Worm (Caenorhabditis elegans): ENCODE data around the gene R08E5.4.

Gene R08E5.4

ce11 chrV:3801787-3802417 lies 33.5 kb downstream of the R08E5.4 start:
- no peak for TF ChIP-seq ama-1 (optimal IDR thresholded peaks at IDR 0.05)
- TF ChIP-seq scrt-1 (GFP tag; IDR thresholded peaks at IDR 0.05), result no peak
- no peak for TF ChIP-seq tbx-11 (GFP tag; IDR thresholded peaks at IDR 0.05)

- TF ChIP-seq B0310.2 (tag; optimal IDR thresholded peaks at IDR 0.05), result no peak
- TF ChIP-seq ceh-36 (tag; optimal IDR thresholded peaks at IDR 0.05), result no peak
- no peak for TF ChIP-seq sea-1 (GFP tag; conservative IDR thresholded peaks at IDR 0.05)
- TF ChIP-seq flt-1 (GFP tag; IDR thresholded peaks at IDR 0.05), result no peak
- no peak for TF ChIP-seq ceh-13 (GFP tag; optimal IDR thresholded peaks at IDR 0.05)
- no peak for TF ChIP-seq tra-4 (tag; optimal IDR thresholded peaks at IDR 0.05)
- TF ChIP-seq ets-7 (tag; optimal IDR thresholded peaks at IDR 0.05), result no peak
- no peak for TF ChIP-seq pes-1 (GFP tag; IDR thresholded peaks at IDR 0.05)
- no peak for TF ChIP-seq hmg-4 (GFP tag; optimal IDR thresholded peaks at IDR 0.05)
- TF ChIP-seq hmbx-1 (tag; optimal IDR thresholded peaks at IDR 0.05), result no peak
- no peak for TF ChIP-seq hnd-1 (tag; optimal IDR thresholded peaks at IDR 0.05)
- TF ChIP-seq tbx-11 (GFP tag; IDR thresholded peaks at IDR 0.05), result no peak
- TF ChIP-seq aly-1 (tag; optimal IDR thresholded peaks at IDR 0.05), result no peak
- TF ChIP-seq ama-1 (optimal IDR thresholded peaks at IDR 0.05), result no peak
- no peak for TF ChIP-seq scrt-1 (GFP tag; IDR thresholded peaks at IDR 0.05)
- TF ChIP-seq tbx-37 (GFP tag; conservative IDR thresholded peaks at IDR 0.05), result no peak
These were observed 35.0 kb downstream of the R08E5.4 start, which contains the start of gene cyp-33C8 for ce11 chrV:3803343-3803742. TSS of gene cyp-33C8 (minus strand) at chrV:3803542.

ce11 chrV:3805499-3805898 lies 37.1 kb downstream of the R08E5.4 start, which contains the start of gene R08F11.4:
TSS of gene R08F11.4 (minus strand) at chrV:3805527.
- TF ChIP-seq hmbx-1 (tag; optimal IDR thresholded peaks at IDR 0.05), result no peak
- no peak for TF ChIP-seq ceh-36 (tag; optimal IDR thresholded peaks at IDR 0.05)
- TF ChIP-seq hnd-1 (tag; optimal IDR thresholded peaks at IDR 0.05), result no peak
- TF ChIP-seq sea-1 (GFP tag; conservative IDR thresholded peaks at IDR 0.05), result no peak

- no peak for TF ChIP-seq sea-1 (GFP tag; conservative IDR thresholded peaks at IDR 0.05)
- TF ChIP-seq hmbx-1 (tag; optimal IDR thresholded peaks at IDR 0.05), result no peak
- TF ChIP-seq tbx-37 (GFP tag; conservative IDR thresholded peaks at IDR 0.05), result no peak
- no peak for TF ChIP-seq ceh-36 (tag; optimal IDR thresholded peaks at IDR 0.05)
- TF ChIP-seq ets-7 (tag; optimal IDR thresholded peaks at IDR 0.05), result no peak
- no peak for TF ChIP-seq ama-1 (optimal IDR thresholded peaks at IDR 0.05)
- no peak for TF ChIP-seq hnd-1 (tag; optimal IDR thresholded peaks at IDR 0.05)
- TF ChIP-seq B0310.2 (tag; optimal IDR thresholded peaks at IDR 0.05), result no peak
- no peak for TF ChIP-seq flt-1 (GFP tag; IDR thresholded peaks at IDR 0.05)
- TF ChIP-seq aly-1 (tag; optimal IDR thresholded peaks at IDR 0.05), result no peak
These were observed 37.6 kb downstream of the R08E5.4 start, which contains the start of gene srw-7 for ce11 chrV:3805961-3806360. TSS of gene srw-7 (plus strand) at chrV:3806261.

ce11 chrV:3807846-3808245 lies 39.5 kb downstream of the R08E5.4 start:
- no peak for TF ChIP-seq tra-4 (tag; optimal IDR thresholded peaks at IDR 0.05)
- TF ChIP-seq ceh-36 (tag; optimal IDR thresholded peaks at IDR 0.05), result no peak
- TF ChIP-seq scrt-1 (GFP tag; IDR thresholded peaks at IDR 0.05), result no peak
- TF ChIP-seq F13C5.2 (tag; optimal IDR thresholded peaks at IDR 0.05), result no peak
- no peak for TF ChIP-seq hmg-4 (GFP tag; optimal IDR thresholded peaks at IDR 0.05)
- no peak for TF ChIP-seq sea-1 (GFP tag; conservative IDR thresholded peaks at IDR 0.05)
- no peak for TF ChIP-seq ama-1 (optimal IDR thresholded peaks at IDR 0.05)
- no peak for TF ChIP-seq tbx-37 (GFP tag; conservative IDR thresholded peaks at IDR 0.05)
- no peak for TF ChIP-seq hmbx-1 (tag; optimal IDR thresholded peaks at IDR 0.05)
- TF ChIP-seq ceh-13 (GFP tag; optimal IDR thresholded peaks at IDR 0.05), result no peak
- TF ChIP-seq aly-1 (tag; optimal IDR thresholded peaks at IDR 0.05), result no peak
- no peak for TF ChIP-seq ets-7 (tag; optimal IDR thresholded peaks at IDR 0.05)
- TF ChIP-seq B0310.2 (tag; optimal IDR thresholded peaks at IDR 0.05), result no peak
- no peak for TF ChIP-seq hnd-1 (tag; optimal IDR thresholded peaks at IDR 0.05)
- no peak for TF ChIP-seq pes-1 (GFP tag; IDR thresholded peaks at IDR 0.05)
- TF ChIP-seq flt-1 (GFP tag; IDR thresholded peaks at IDR 0.05), result no peak
- TF ChIP-seq tbx-11 (GFP tag; IDR thresholded peaks at IDR 0.05), result no peak

ce11 chrV:3808336-3808735 lies 40.0 kb downstream of the R08E5.4 start, which contains the start of gene srw-6:
TSS of gene srw-6 (plus strand) at chrV:3808636.
- TF ChIP-seq hmbx-1 (tag; optimal IDR thresholded peaks at IDR 0.05), result no peak
- no peak for TF ChIP-seq sea-1 (GFP tag; conservative IDR thresholded peaks at IDR 0.05)
- no peak for TF ChIP-seq tbx-37 (GFP tag; conservative IDR thresholded peaks at IDR 0.05)
- no peak for TF ChIP-seq F13C5.2 (tag; optimal IDR thresholded peaks at IDR 0.05)
- TF ChIP-seq B0310.2 (tag; optimal IDR thresholded peaks at IDR 0.05), result no peak
- no peak for TF ChIP-seq aly-1 (tag; optimal IDR thresholded peaks at IDR 0.05)
- TF ChIP-seq tbx-11 (GFP tag; IDR thresholded peaks at IDR 0.05), result no peak
- no peak for TF ChIP-seq ceh-36 (tag; optimal IDR thresholded peaks at IDR 0.05)
- no peak for TF ChIP-seq ceh-13 (GFP tag; optimal IDR thresholded peaks at IDR 0.05)
- no peak for TF ChIP-seq scrt-1 (GFP tag; IDR thresholded peaks at IDR 0.05)
- no peak for TF ChIP-seq flt-1 (GFP tag; IDR thresholded peaks at IDR 0.05)
- no peak for TF ChIP-seq ets-7 (tag; optimal IDR thresholded peaks at IDR 0.05)
- no peak for TF ChIP-seq ama-1 (optimal IDR thresholded peaks at IDR 0.05)
- no peak for TF ChIP-seq hnd-1 (tag; optimal IDR thresholded peaks at IDR 0.05)
- TF ChIP-seq hmg-4 (GFP tag; optimal IDR thresholded peaks at IDR 0.05), result no peak
- no peak for TF ChIP-seq tra-4 (tag; optimal IDR thresholded peaks at IDR 0.05)
- TF ChIP-seq pes-1 (GFP tag; IDR thresholded peaks at IDR 0.05), result no peak

ce11 chrV:3810035-3810434 lies 41.7 kb downstream of the R08E5.4 start:
- no peak for TF ChIP-seq pes-1 (GFP tag; IDR thresholded peaks at IDR 0.05)
- TF ChIP-seq tbx-37 (GFP tag; conservative IDR thresholded peaks at IDR 0.05), result no peak
- TF ChIP-seq flt-1 (GFP tag; IDR thresholded peaks at IDR 0.05), result no peak
- no peak for TF ChIP-seq tbx-11 (GFP tag; IDR thresholded peaks at IDR 0.05)
- TF ChIP-seq ceh-13 (GFP tag; optimal IDR thresholded peaks at IDR 0.05), result no peak
- TF ChIP-seq hmg-4 (GFP tag; optimal IDR thresholded peaks at IDR 0.05), result no peak
- no peak for TF ChIP-seq scrt-1 (GFP tag; IDR thresholded peaks at IDR 0.05)
- no peak for TF ChIP-seq aly-1 (tag; optimal IDR thresholded peaks at IDR 0.05)
- TF ChIP-seq ceh-36 (tag; optimal IDR thresholded peaks at IDR 0.05), result no peak

All from whole organism, early embryonic.